Worm (Caenorhabditis elegans) whole organism, L4 larva: ENCODE measurements around the gene mpdu-1.

Source experiments
- R02D3.7 ChIP-seq: fragments of 150-350 bp; sonication (generic microtip); optimal IDR thresholded peaks from 3 replicates; lab custom pipeline; 2014; ENCODE audit warnings: missing biosample characterization, missing genetic modification characterization
- T20F7.1 ChIP-seq: fragments of 200-800 bp; sonication (Bioruptor generic); optimal IDR thresholded peaks from 2 replicates; lab custom pipeline; 2018; ENCODE audit warnings: mild to moderate bottlenecking, missing genetic modification characterization, missing compliant biosample characterization
- T26A8.4 ChIP-seq: fragments of 200-800 bp; sonication (Bioruptor generic); IDR thresholded peaks from 2 replicates; pipeline ENCODE4 v1.3.6; 2022; ENCODE audit warnings: missing genetic modification characterization, missing compliant biosample characterization
- Y105C5A.15 ChIP-seq: fragments of 200-800 bp; sonication (Bioruptor generic); IDR thresholded peaks from 2 replicates; pipeline ENCODE4 v1.3.6; 2022; ENCODE audit warnings: missing genetic modification characterization, missing compliant biosample characterization
- aha-1 ChIP-seq: fragments of 150-350 bp; peaks from one replicate; lab custom pipeline; 2014; ENCODE audit warnings: missing biosample characterization, missing genetic modification characterization
- aly-2 ChIP-seq: sonication (generic microtip); optimal IDR thresholded peaks from 2 replicates; lab custom pipeline; 2018; ENCODE audit warnings: missing biosample characterization, missing genetic modification characterization
- attf-4 ChIP-seq: sonication (generic microtip); optimal IDR thresholded peaks from 3 replicates; lab custom pipeline; 2017; ENCODE audit warnings: missing biosample characterization, missing genetic modification characterization
- ceh-20 ChIP-seq: fragments of 200-800 bp; sonication (Bioruptor generic); IDR thresholded peaks from 2 replicates; pipeline ENCODE4 v1.3.6; 2022; ENCODE audit warnings: missing genetic modification reagents, missing genetic modification characterization, missing compliant biosample characterization
- ceh-44 ChIP-seq: fragments of 200-800 bp; sonication (Bioruptor generic); IDR thresholded peaks from 2 replicates; pipeline ENCODE4 v1.3.6; 2022; ENCODE audit warnings: missing genetic modification reagents, missing genetic modification characterization, missing compliant biosample characterization
- ceh-82 ChIP-seq: sonication (generic microtip); optimal IDR thresholded peaks from 2 replicates; lab custom pipeline; 2017; ENCODE audit warnings: missing biosample characterization, missing genetic modification characterization
- ces-1 ChIP-seq: fragments of 150-350 bp; sonication (generic microtip); optimal IDR thresholded peaks from 4 replicates; lab custom pipeline; 2014; ENCODE audit warnings: missing biosample characterization, missing genetic modification reagents, missing genetic modification characterization
- daf-16 ChIP-seq, 3 experiments: sonication (generic microtip); optimal IDR thresholded peaks; 2 replicates each; lab custom pipeline; 2016 to 2017; ENCODE audit warnings: missing genetic modification characterization in 3 of 3, missing genetic modification reagents in 3 of 3, mild to moderate bottlenecking in 2 of 3, missing compliant biosample characterization in 2 of 3, missing biosample characterization in 1 of 3, moderate library complexity in 1 of 3
- dmd-6 ChIP-seq: fragments of 200-800 bp; sonication (Bioruptor generic); IDR thresholded peaks from 2 replicates; pipeline ENCODE4 v1.3.6; 2022; ENCODE audit warnings: missing genetic modification reagents, missing genetic modification characterization, missing compliant biosample characterization
- duxl-1 ChIP-seq: sonication (generic microtip); optimal IDR thresholded peaks from 2 replicates; lab custom pipeline; 2016; ENCODE audit warnings: mild to moderate bottlenecking, missing genetic modification characterization, moderate library complexity, missing compliant biosample characterization; ENCODE audit not compliant: poor library complexity
- dve-1 ChIP-seq: sonication (generic microtip); optimal IDR thresholded peaks from 2 replicates; lab custom pipeline; 2017; ENCODE audit warnings: antibody characterized with exemption, mild to moderate bottlenecking, missing genetic modification characterization, missing compliant biosample characterization; ENCODE audit not compliant: insufficient read depth
- fos-1 ChIP-seq: fragments of 150-350 bp; optimal IDR thresholded peaks from 2 replicates; lab custom pipeline; 2014; ENCODE audit warnings: missing biosample characterization, missing genetic modification characterization
- hlh-11 ChIP-seq: fragments of 200-800 bp; sonication (Bioruptor generic); optimal IDR thresholded peaks from 2 replicates; lab custom pipeline; 2018; ENCODE audit warnings: mild to moderate bottlenecking, missing genetic modification characterization, missing compliant biosample characterization
- hmg-1.1 ChIP-seq: fragments of 200-800 bp; sonication (Bioruptor generic); IDR thresholded peaks from 2 replicates; pipeline ENCODE4 v1.3.6; 2022; ENCODE audit warnings: missing genetic modification reagents, missing genetic modification characterization, missing compliant biosample characterization
- lin-13 ChIP-seq: fragments of 150-350 bp; optimal IDR thresholded peaks from 2 replicates; lab custom pipeline; 2014; ENCODE audit warnings: missing biosample characterization, missing genetic modification reagents, missing genetic modification characterization
- lin-15B ChIP-seq: fragments of 150-350 bp; sonication (generic microtip); optimal IDR thresholded peaks from 3 replicates; lab custom pipeline; 2014; ENCODE audit warnings: missing biosample characterization, missing genetic modification characterization
- lir-3 ChIP-seq: sonication (generic microtip); optimal IDR thresholded peaks from 2 replicates; lab custom pipeline; 2016; ENCODE audit warnings: mild to moderate bottlenecking, missing genetic modification characterization, missing compliant biosample characterization
- lsy-2 ChIP-seq, 2 experiments: fragments of 150-350 bp in 1 of 2; sonication (generic microtip) in 1 of 2; optimal IDR thresholded peaks; 2 replicates each; lab custom pipeline; 2014 to 2017; ENCODE audit warnings: missing biosample characterization in 2 of 2, missing genetic modification characterization in 2 of 2
- madf-5 ChIP-seq, 2 experiments: fragments of 200-800 bp; sonication (Bioruptor generic); IDR thresholded peaks; 2 replicates each; pipeline ENCODE4 v1.3.6; 2022; ENCODE audit warnings: missing compliant biosample characterization in 2 of 2, missing genetic modification characterization in 2 of 2
- mes-2 ChIP-seq: sonication (generic microtip); optimal IDR thresholded peaks from 2 replicates; lab custom pipeline; 2016; ENCODE audit warnings: missing genotype, mild to moderate bottlenecking, missing genetic modification characterization, missing compliant biosample characterization; ENCODE audit not compliant: poor library complexity, severe bottlenecking
- mxl-2 ChIP-seq: fragments of 200-800 bp; sonication (Bioruptor generic); conservative IDR thresholded peaks from 2 replicates; pipeline ENCODE4 v1.3.6; 2022; ENCODE audit warnings: missing genetic modification reagents, missing genetic modification characterization, missing compliant biosample characterization
- nhr-111 ChIP-seq: fragments of 200-800 bp; sonication (Bioruptor generic); optimal IDR thresholded peaks from 2 replicates; lab custom pipeline; 2018; ENCODE audit warnings: mild to moderate bottlenecking, missing genetic modification characterization, missing compliant biosample characterization
- nhr-237 ChIP-seq: sonication (generic microtip); optimal IDR thresholded peaks from 2 replicates; lab custom pipeline; 2017; ENCODE audit warnings: missing biosample characterization, missing genetic modification characterization
- nhr-28 ChIP-seq: fragments of 150-350 bp; optimal IDR thresholded peaks from 2 replicates; lab custom pipeline; 2014; ENCODE audit warnings: missing biosample characterization, missing genetic modification characterization
- nhr-42 ChIP-seq: fragments of 200-800 bp; sonication (Bioruptor generic); IDR thresholded peaks from 2 replicates; pipeline ENCODE4 v1.3.6; 2022; ENCODE audit warnings: missing genetic modification characterization, missing compliant biosample characterization
- nhr-6 ChIP-seq: fragments of 150-350 bp; optimal IDR thresholded peaks from 2 replicates; lab custom pipeline; 2014; ENCODE audit warnings: missing biosample characterization, missing genetic modification characterization
- php-3 ChIP-seq: fragments of 200-800 bp; sonication (Bioruptor generic); IDR thresholded peaks from 2 replicates; pipeline ENCODE4 v1.3.6; 2022; ENCODE audit warnings: missing genetic modification reagents, missing genetic modification characterization, missing compliant biosample characterization
- pqm-1 ChIP-seq: sonication (generic microtip); optimal IDR thresholded peaks from 2 replicates; lab custom pipeline; 2017; ENCODE audit warnings: missing biosample characterization, missing genetic modification characterization
- rbr-2 ChIP-seq: sonication (generic microtip); optimal IDR thresholded peaks from 2 replicates; lab custom pipeline; 2016; ENCODE audit warnings: missing genotype, missing genetic modification characterization, missing compliant biosample characterization
- saeg-2 ChIP-seq: fragments of 200-800 bp; sonication (Bioruptor generic); IDR thresholded peaks from 2 replicates; pipeline ENCODE4 v1.3.6; 2022; ENCODE audit warnings: missing genetic modification reagents, missing genetic modification characterization, missing compliant biosample characterization
- skn-1 ChIP-seq: fragments of 150-350 bp; optimal IDR thresholded peaks from 2 replicates; lab custom pipeline; 2014; ENCODE audit warnings: missing biosample characterization, missing genetic modification characterization
- snpc-4 ChIP-seq: fragments of 150-350 bp; optimal IDR thresholded peaks from 2 replicates; lab custom pipeline; 2014; ENCODE audit warnings: missing biosample characterization, missing genetic modification characterization
- tra-1 ChIP-seq: fragments of 200-800 bp; sonication (Bioruptor generic); IDR thresholded peaks from 2 replicates; pipeline ENCODE4 v1.3.6; 2022; ENCODE audit warnings: missing genetic modification reagents, missing genetic modification characterization, missing compliant biosample characterization
- zag-1 ChIP-seq: fragments of 150-350 bp; optimal IDR thresholded peaks from 2 replicates; lab custom pipeline; 2014; ENCODE audit warnings: missing biosample characterization, missing genetic modification characterization

The mpdu-1 gene

ce11 chrV:8406155-8406554 lies 47.2 kb upstream of the mpdu-1 start:
- TF ChIP-seq hlh-11 (tag; lab: Kevin White, UChicago) (no peak), pqm-1 (tag; lab: Kevin White, UChicago) (no peak), skn-1 (no peak), T26A8.4 (no peak), rbr-2 (tag; lab: Kevin White, UChicago) (no peak), duxl-1 (tag; lab: Kevin White, UChicago) (no peak), nhr-6 (no peak), aly-2 (tag; lab: Kevin White, UChicago) (no peak), mxl-2 (GFP tag; lab: Robert Waterston, UW) (no peak), snpc-4 (tag; lab: Kevin White, UChicago) (no peak), daf-16 (GFP tag; optimal IDR thresholded peaks at IDR 0.05; lab: Kevin White, UChicago) (no peak), daf-16 (tag; optimal IDR thresholded peaks at IDR 0.05; lab: Kevin White, UChicago) (no peak)
- TF ChIP-seq, all 104 proteins: peak for 0

- TF ChIP-seq nhr-28 (peak; percentile 35), hmg-1.1 (0 out of 2 replicates have a peak, but pooled peaks have one; percentile 12), R02D3.7 (no peak), aha-1 (peak; percentile 12)
Observed at ce11 chrV:8404339-8404738, 45.4 kb upstream of the mpdu-1 start.

- TF ChIP-seq lin-15B (tag; lab: Kevin White, UChicago) (no peak), daf-16 (GFP tag; optimal IDR thresholded peaks at IDR 0.05; lab: Kevin White, UChicago) (no peak), daf-16 (tag; optimal IDR thresholded peaks at IDR 0.05; lab: Kevin White, UChicago) (peak; percentile 55), ceh-44 (GFP tag; lab: Robert Waterston, UW) (no peak), Y105C5A.15 (GFP tag; lab: Robert Waterston, UW) (no peak), T20F7.1 (GFP tag; lab: Kevin White, UChicago) (no peak), nhr-237 (tag; lab: Kevin White, UChicago) (no peak), ces-1 (GFP tag; lab: Kevin White, UChicago) (no peak), zag-1 (tag; lab: Kevin White, UChicago) (no peak), php-3 (GFP tag; lab: Robert Waterston, UW) (no peak), nhr-42 (GFP tag; lab: Robert Waterston, UW) (no peak), lin-13 (GFP tag; lab: Kevin White, UChicago) (no peak), saeg-2 (GFP tag; lab: Robert Waterston, UW) (no peak), lsy-2 (tag; optimal IDR thresholded peaks at IDR 0.05; lab: Kevin White, UChicago) (no peak), attf-4 (tag; lab: Kevin White, UChicago) (no peak), mes-2 (tag; lab: Kevin White, UChicago) (no peak), ceh-82 (tag; lab: Kevin White, UChicago) (no peak), dve-1 (peak; percentile 41), hlh-11 (tag; lab: Kevin White, UChicago) (peak; percentile 27), lir-3 (tag; lab: Kevin White, UChicago) (no peak), fos-1 (no peak), nhr-111 (GFP tag; lab: Kevin White, UChicago) (no peak), rbr-2 (tag; lab: Kevin White, UChicago) (no peak), madf-5 (GFP tag; IDR thresholded peaks at IDR 0.05; lab: Robert Waterston, UW) (no peak), pqm-1 (tag; lab: Kevin White, UChicago) (peak; percentile 4), dmd-6 (GFP tag; lab: Robert Waterston, UW) (no peak), tra-1 (GFP tag; lab: Robert Waterston, UW) (no peak), ceh-20 (GFP tag; lab: Robert Waterston, UW) (no peak)
Observed at ce11 chrV:8403916-8404315, 45.0 kb upstream of the mpdu-1 start.
